Worm (Caenorhabditis elegans): Measurements from ENCODE around the gene srz-23.
"Not testable (repeated sequence)": the region's sequence is repeated elsewhere in the genome, so short reads cannot be mapped to it uniquely, and the experiment has no call there.

DNA sequence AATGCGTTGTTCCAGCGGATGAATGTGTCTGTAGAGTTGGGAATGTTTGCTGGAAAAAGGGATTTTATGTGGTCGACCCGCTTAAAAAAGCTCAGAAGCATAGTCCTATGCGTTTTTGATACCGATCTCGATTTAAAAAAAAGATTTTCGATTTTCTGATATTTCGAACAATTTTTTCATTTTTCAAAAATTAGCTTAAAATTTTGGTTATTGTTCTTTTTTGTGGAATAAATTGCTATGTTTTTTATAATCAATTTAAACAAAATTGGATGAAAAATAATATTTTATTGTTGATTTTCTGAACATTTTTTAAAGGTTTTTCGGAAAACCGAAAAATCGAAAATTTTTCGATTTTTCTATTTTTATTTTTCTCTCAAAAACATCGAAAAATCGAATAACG, 20.0 kb upstream of the srz-23 start, which contains the start of gene C04C3.7:
- TF ChIP-seq ceh-82 (tag; optimal IDR thresholded peaks at IDR 0.05); ama-1 (optimal IDR thresholded peaks at IDR 0.05); zag-1 (tag; optimal IDR thresholded peaks at IDR 0.05); blmp-1 (tag; optimal IDR thresholded peaks at IDR 0.05; ENCODE audit: insufficient read depth); nhr-12 (tag; optimal IDR thresholded peaks at IDR 0.05): not testable (repeated sequence)

Data from whole organism, L2 larva.